Worm (Caenorhabditis elegans) whole organism, young adult: Measurements from ENCODE around the gene E01G4.5.
A peak's percentile ranks its signal among the peaks of the same experiment; 100 is the strongest.

Experiments
- B0261.1 ChIP-seq: sonication (generic microtip); optimal IDR thresholded peaks from 2 replicates; lab custom pipeline; 2016; ENCODE audit warnings: mild to moderate bottlenecking, missing genetic modification characterization, moderate library complexity, missing compliant biosample characterization
- B0336.3 ChIP-seq: fragments of 200-800 bp; sonication (Bioruptor generic); IDR thresholded peaks from 2 replicates; pipeline ENCODE4 v1.3.6; 2022; ENCODE audit warnings: missing genetic modification characterization, missing compliant biosample characterization
- C17E4.6 ChIP-seq: fragments of 200-800 bp; sonication (Bioruptor generic); IDR thresholded peaks from 2 replicates; pipeline ENCODE4 v1.3.6; 2022; ENCODE audit warnings: missing genetic modification reagents, missing genetic modification characterization, missing compliant biosample characterization
- F23B12.7 ChIP-seq: sonication (generic microtip); optimal IDR thresholded peaks from 2 replicates; lab custom pipeline; 2017; ENCODE audit warnings: missing genetic modification characterization, mild to moderate bottlenecking, missing compliant biosample characterization, antibody characterized with exemption, moderate library complexity; ENCODE audit not compliant: insufficient read depth
- F49E8.2 ChIP-seq: sonication (generic microtip); optimal IDR thresholded peaks from 3 replicates; lab custom pipeline; 2017; ENCODE audit warnings: missing genetic modification characterization, mild to moderate bottlenecking, missing compliant biosample characterization, antibody characterized with exemption, moderate library complexity; ENCODE audit not compliant: insufficient read depth
- F57C9.4 ChIP-seq: sonication (generic microtip); optimal IDR thresholded peaks from 2 replicates; lab custom pipeline; 2017; ENCODE audit warnings: mild to moderate bottlenecking, missing genetic modification characterization, missing compliant biosample characterization
- T07F8.4 ChIP-seq: sonication (generic microtip); optimal IDR thresholded peaks from 2 replicates; lab custom pipeline; 2016; ENCODE audit warnings: mild to moderate bottlenecking, missing genetic modification characterization, moderate library complexity, missing compliant biosample characterization
- T26A5.8 ChIP-seq: sonication (generic microtip); optimal IDR thresholded peaks from 2 replicates; lab custom pipeline; 2016; ENCODE audit warnings: missing genetic modification characterization, missing compliant biosample characterization
- Y56A3A.18 ChIP-seq: fragments of 200-800 bp; sonication (Bioruptor generic); IDR thresholded peaks from 2 replicates; pipeline ENCODE4 v1.3.6; 2022; ENCODE audit warnings: missing genetic modification reagents, missing genetic modification characterization, missing compliant biosample characterization
- Y79H2A.3 ChIP-seq: fragments of 200-800 bp; sonication (Bioruptor generic); conservative IDR thresholded peaks from 2 replicates; pipeline ENCODE4 v1.3.6; 2022; ENCODE audit warnings: missing genetic modification reagents, missing genetic modification characterization, missing compliant biosample characterization
- Y95B8A.8 ChIP-seq: fragments of 200-800 bp; sonication (Bioruptor generic); IDR thresholded peaks from 2 replicates; pipeline ENCODE4 v1.3.6; 2022; ENCODE audit warnings: missing genetic modification reagents, missing genetic modification characterization, missing compliant biosample characterization
- ama-1 ChIP-seq, 3 experiments: fragments of 150-350 bp in 1 of 3; sonication (generic microtip) in 2 of 3; optimal IDR thresholded peaks; 2 replicates each; lab custom pipeline; 2014 to 2018; ENCODE audit warnings: missing biosample characterization in 2 of 3, missing genetic modification characterization in 2 of 3, missing genetic modification reagents in 2 of 3
- bed-1 ChIP-seq: fragments of 200-800 bp; sonication (Bioruptor generic); IDR thresholded peaks from 2 replicates; pipeline ENCODE4 v1.3.6; 2022; ENCODE audit warnings: missing genetic modification reagents, missing genetic modification characterization, missing compliant biosample characterization
- ceh-100 ChIP-seq: fragments of 200-800 bp; sonication (Bioruptor generic); IDR thresholded peaks from 2 replicates; pipeline ENCODE4 v1.3.6; 2022; ENCODE audit warnings: missing genetic modification reagents, missing genetic modification characterization, missing compliant biosample characterization
- ceh-27 ChIP-seq: fragments of 200-800 bp; sonication (Bioruptor generic); optimal IDR thresholded peaks from 2 replicates; lab custom pipeline; 2018; ENCODE audit warnings: mild to moderate bottlenecking, missing genetic modification characterization, moderate library complexity, missing compliant biosample characterization
- ceh-91 ChIP-seq: fragments of 200-800 bp; sonication (Bioruptor generic); IDR thresholded peaks from 2 replicates; pipeline ENCODE4 v1.3.6; 2022; ENCODE audit warnings: missing genetic modification reagents, missing genetic modification characterization, missing compliant biosample characterization
- die-1 ChIP-seq: sonication (generic microtip); optimal IDR thresholded peaks from 2 replicates; lab custom pipeline; 2016; ENCODE audit warnings: missing genotype, mild to moderate bottlenecking, missing genetic modification characterization, missing compliant biosample characterization
- dox-1 ChIP-seq: fragments of 200-800 bp; sonication (Bioruptor generic); IDR thresholded peaks from 2 replicates; pipeline ENCODE4 v1.3.6; 2022; ENCODE audit warnings: missing genetic modification reagents, missing genetic modification characterization, missing compliant biosample characterization
- dpl-1 ChIP-seq: fragments of 150-350 bp; optimal IDR thresholded peaks from 2 replicates; lab custom pipeline; 2014; ENCODE audit warnings: missing biosample characterization, missing genetic modification reagents, missing genetic modification characterization
- efl-1 ChIP-seq: fragments of 150-350 bp; optimal IDR thresholded peaks from 2 replicates; lab custom pipeline; 2014; ENCODE audit warnings: missing biosample characterization, missing genetic modification reagents, missing genetic modification characterization
- egrh-3 ChIP-seq: fragments of 200-800 bp; sonication (Bioruptor generic); IDR thresholded peaks from 2 replicates; pipeline ENCODE4 v1.3.6; 2022; ENCODE audit warnings: missing genetic modification reagents, missing genetic modification characterization, missing compliant biosample characterization
- ekl-4 ChIP-seq: fragments of 200-800 bp; sonication (Bioruptor generic); IDR thresholded peaks from 2 replicates; pipeline ENCODE4 v1.3.6; 2022; ENCODE audit warnings: missing genetic modification reagents, missing genetic modification characterization, missing compliant biosample characterization
- fkh-3 ChIP-seq: sonication (generic microtip); optimal IDR thresholded peaks from 2 replicates; lab custom pipeline; 2016; ENCODE audit warnings: mild to moderate bottlenecking, missing genetic modification characterization, missing compliant biosample characterization
- gei-17 ChIP-seq: fragments of 200-800 bp; sonication (Bioruptor generic); optimal IDR thresholded peaks from 2 replicates; lab custom pipeline; 2018; ENCODE audit warnings: mild to moderate bottlenecking, missing genetic modification characterization, missing compliant biosample characterization
- him-1 ChIP-seq: sonication (generic microtip); optimal IDR thresholded peaks from 2 replicates; lab custom pipeline; 2016; ENCODE audit warnings: missing genotype, missing genetic modification reagents, missing genetic modification characterization, missing compliant biosample characterization
- hmg-1.2 ChIP-seq: fragments of 200-800 bp; sonication (Bioruptor generic); IDR thresholded peaks from 2 replicates; pipeline ENCODE4 v1.3.6; 2022; ENCODE audit warnings: missing genetic modification reagents, missing genetic modification characterization, missing compliant biosample characterization
- hrde-1 ChIP-seq: sonication (generic microtip); optimal IDR thresholded peaks from 2 replicates; lab custom pipeline; 2016; ENCODE audit warnings: missing genetic modification characterization, mild to moderate bottlenecking, missing compliant biosample characterization, moderate library complexity, missing genotype, missing genetic modification reagents, borderline replicate concordance
- let-526 ChIP-seq: fragments of 200-800 bp; sonication (Bioruptor generic); IDR thresholded peaks from 2 replicates; pipeline ENCODE4 v1.3.6; 2022; ENCODE audit warnings: missing genetic modification reagents, missing genetic modification characterization, missing compliant biosample characterization
- lin-26 ChIP-seq: fragments of 200-800 bp; sonication (Bioruptor generic); IDR thresholded peaks from 2 replicates; pipeline ENCODE4 v1.3.6; 2022; ENCODE audit warnings: missing genetic modification reagents, missing genetic modification characterization, missing compliant biosample characterization
- lin-54 ChIP-seq: fragments of 200-800 bp; sonication (Bioruptor generic); optimal IDR thresholded peaks from 2 replicates; lab custom pipeline; 2018; ENCODE audit warnings: mild to moderate bottlenecking, missing genetic modification characterization, missing compliant biosample characterization
- lir-1 ChIP-seq: fragments of 200-800 bp; sonication (Bioruptor generic); conservative IDR thresholded peaks from 2 replicates; pipeline ENCODE4 v1.3.6; 2022; ENCODE audit warnings: missing genetic modification reagents, missing genetic modification characterization, missing compliant biosample characterization
- mcd-1 ChIP-seq: fragments of 200-800 bp; sonication (Bioruptor generic); IDR thresholded peaks from 2 replicates; pipeline ENCODE4 v1.3.6; 2022; ENCODE audit warnings: missing genetic modification reagents, missing genetic modification characterization, missing compliant biosample characterization
- mel-28 ChIP-seq: sonication (generic microtip); optimal IDR thresholded peaks from 2 replicates; lab custom pipeline; 2016; ENCODE audit warnings: borderline replicate concordance, mild to moderate bottlenecking, missing genetic modification characterization, missing compliant biosample characterization
- mes-4 ChIP-seq: sonication (generic microtip); optimal IDR thresholded peaks from 2 replicates; lab custom pipeline; 2016; ENCODE audit warnings: missing genotype, missing genetic modification characterization, missing compliant biosample characterization
- nhr-179 ChIP-seq: sonication (generic microtip); optimal IDR thresholded peaks from 2 replicates; lab custom pipeline; 2016; ENCODE audit warnings: mild to moderate bottlenecking, missing genetic modification characterization, missing compliant biosample characterization
- nhr-80 ChIP-seq: sonication (generic microtip); optimal IDR thresholded peaks from 2 replicates; lab custom pipeline; 2016; ENCODE audit warnings: missing genetic modification characterization, missing compliant biosample characterization
- rcor-1 ChIP-seq: fragments of 200-800 bp; sonication (Bioruptor generic); IDR thresholded peaks from 2 replicates; pipeline ENCODE4 v1.3.6; 2022; ENCODE audit warnings: missing genetic modification reagents, missing genetic modification characterization, missing compliant biosample characterization
- rec-8 ChIP-seq, 2 experiments: sonication (generic microtip); optimal IDR thresholded peaks; 2 replicates each; lab custom pipeline; 2016; ENCODE audit warnings: mild to moderate bottlenecking in 2 of 2, missing genetic modification characterization in 2 of 2, missing genetic modification reagents in 2 of 2, missing genotype in 2 of 2, missing biosample characterization in 1 of 2, missing compliant biosample characterization in 1 of 2, moderate library complexity in 1 of 2
- sea-2 ChIP-seq: fragments of 200-800 bp; sonication (Bioruptor generic); IDR thresholded peaks from 2 replicates; pipeline ENCODE4 v1.3.6; 2022; ENCODE audit warnings: missing genetic modification characterization, missing compliant biosample characterization
- snpc-1.1 ChIP-seq: sonication (generic microtip); optimal IDR thresholded peaks from 2 replicates; lab custom pipeline; 2017; ENCODE audit warnings: missing genetic modification characterization, mild to moderate bottlenecking, missing compliant biosample characterization, antibody characterized with exemption, moderate library complexity, missing genotype, missing genetic modification reagents; ENCODE audit not compliant: insufficient read depth
- snpc-1.3 ChIP-seq: sonication (generic microtip); optimal IDR thresholded peaks from 2 replicates; lab custom pipeline; 2017; ENCODE audit warnings: missing genetic modification characterization, mild to moderate bottlenecking, missing compliant biosample characterization, antibody characterized with exemption, moderate library complexity, missing genotype, missing genetic modification reagents; ENCODE audit not compliant: insufficient read depth
- tbp1 ChIP-seq: fragments of 200-800 bp; sonication (Bioruptor generic); optimal IDR thresholded peaks from 2 replicates; lab custom pipeline; 2018; ENCODE audit warnings: mild to moderate bottlenecking, missing genetic modification characterization, missing compliant biosample characterization
- tbx-9 ChIP-seq: sonication (generic microtip); optimal IDR thresholded peaks from 2 replicates; lab custom pipeline; 2016; ENCODE audit warnings: borderline replicate concordance, missing genetic modification characterization, inconsistent platforms, missing compliant biosample characterization
- unc-130 ChIP-seq: sonication (generic microtip); optimal IDR thresholded peaks from 2 replicates; lab custom pipeline; 2016; ENCODE audit warnings: missing genetic modification reagents, missing genetic modification characterization, missing compliant biosample characterization
- unc-62 ChIP-seq: fragments of 150-350 bp; optimal IDR thresholded peaks from 2 replicates; lab custom pipeline; 2014; ENCODE audit warnings: missing biosample characterization, missing genetic modification reagents, missing genetic modification characterization
- ztf-22 ChIP-seq: fragments of 200-800 bp; sonication (Bioruptor generic); optimal IDR thresholded peaks from 2 replicates; lab custom pipeline; 2018; ENCODE audit warnings: mild to moderate bottlenecking, missing genetic modification characterization, moderate library complexity, missing compliant biosample characterization
- ztf-6 ChIP-seq: fragments of 200-800 bp; sonication (Bioruptor generic); IDR thresholded peaks from 2 replicates; pipeline ENCODE4 v1.3.6; 2022; ENCODE audit warnings: missing genetic modification reagents, missing genetic modification characterization, missing compliant biosample characterization

Gene E01G4.5

DNA sequence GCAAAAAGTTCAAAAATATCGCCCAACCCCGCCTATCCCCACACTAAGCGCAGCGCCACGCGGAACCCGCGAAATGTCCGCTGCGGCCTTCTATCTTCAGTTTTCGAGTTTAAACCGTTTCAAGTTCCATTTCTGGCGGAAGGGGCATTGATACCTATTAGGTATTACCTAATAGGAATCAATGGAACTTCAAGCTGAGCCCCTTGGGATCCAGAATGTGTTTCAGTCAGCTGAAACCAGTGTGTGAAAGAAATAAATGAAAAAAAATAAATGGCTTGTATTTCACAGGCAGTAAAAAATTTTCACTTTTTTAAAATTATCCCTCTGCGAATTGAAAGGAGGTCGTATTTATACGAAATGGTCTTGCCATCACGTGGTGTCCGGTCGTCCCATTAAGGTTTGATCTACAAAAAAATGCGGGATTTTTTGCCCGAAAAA is 49.0 kb downstream of the E01G4.5 start (continued):
- TF ChIP-seq F49E8.2 (tag; lab: Kevin White, UChicago) = peak; percentile 93
- TF ChIP-seq ztf-22 (GFP tag; lab: Kevin White, UChicago) = no peak
- peak; percentile 43 for TF ChIP-seq T26A5.8 (tag; lab: Kevin White, UChicago)
- no peak for TF ChIP-seq C17E4.6 (GFP tag; lab: Robert Waterston, UW)
- peak; percentile 77 for TF ChIP-seq B0336.3 (GFP tag; lab: Robert Waterston, UW)
- peak; percentile 78 for TF ChIP-seq tbp1 (GFP tag; lab: Kevin White, UChicago)
- no peak for TF ChIP-seq F57C9.4 (tag; lab: Kevin White, UChicago)
- peak; percentile 78 for TF ChIP-seq unc-130 (GFP tag; lab: Kevin White, UChicago)
- no peak for TF ChIP-seq nhr-80 (tag; lab: Kevin White, UChicago)
- TF ChIP-seq mcd-1 (GFP tag; lab: Robert Waterston, UW) = peak; percentile 62
- no peak for TF ChIP-seq nhr-179 (tag; lab: Kevin White, UChicago)
- peak; percentile 43 for TF ChIP-seq F23B12.7
- TF ChIP-seq snpc-1.3 (tag; lab: Kevin White, UChicago) = peak; percentile 97
- TF ChIP-seq lir-1 (GFP tag; lab: Robert Waterston, UW) = peak; percentile 51; the same call in 1 of the 2 replicates
- TF ChIP-seq unc-62 (GFP tag; lab: Kevin White, UChicago) = no peak
- no peak for TF ChIP-seq tbx-9 (tag; lab: Kevin White, UChicago)
- TF ChIP-seq Y95B8A.8 = peak; percentile 86
- peak; percentile 88 for TF ChIP-seq him-1
- TF ChIP-seq fkh-3 = no peak
- TF ChIP-seq mes-4 (tag; lab: Kevin White, UChicago) = peak; percentile 54
- TF ChIP-seq ceh-27 = peak; percentile 7
- TF ChIP-seq bed-1 = no peak
- TF ChIP-seq hrde-1 (tag; lab: Kevin White, UChicago) = peak; percentile 95
- TF ChIP-seq T07F8.4 (tag; lab: Kevin White, UChicago) = no peak
- TF ChIP-seq egrh-3 = no peak; the same call in 1 of the 2 replicates
- TF ChIP-seq ztf-6 (GFP tag; lab: Robert Waterston, UW) = no peak
- no peak for TF ChIP-seq mel-28 (tag; lab: Kevin White, UChicago)
- TF ChIP-seq lin-26 (GFP tag; lab: Robert Waterston, UW) = peak; percentile 94
- no peak for TF ChIP-seq sea-2 (GFP tag; lab: Robert Waterston, UW)
- TF ChIP-seq dox-1 = peak; percentile 87

ce11 chrII:13521977-13522404 is 49.8 kb downstream of the E01G4.5 start:
- no peak for TF ChIP-seq ceh-91 (GFP tag; lab: Robert Waterston, UW)
- TF ChIP-seq B0336.3 (GFP tag; lab: Robert Waterston, UW) = peak; percentile 52; the same call in 1 of the 2 replicates
- TF ChIP-seq Y56A3A.18 (GFP tag; lab: Robert Waterston, UW) = no peak
- peak; percentile 18 for TF ChIP-seq die-1 (tag; lab: Kevin White, UChicago)
- TF ChIP-seq efl-1 (GFP tag; lab: Kevin White, UChicago) = peak; percentile 30
- peak in 1 of 2 experiments; percentile 51 for TF ChIP-seq rec-8 (tag; optimal IDR thresholded peaks at IDR 0.05; lab: Kevin White, UChicago)
- TF ChIP-seq rcor-1 = peak; percentile 78
- TF ChIP-seq hmg-1.2 = peak; percentile 93
- no peak for TF ChIP-seq ztf-22 (GFP tag; lab: Kevin White, UChicago)
- TF ChIP-seq gei-17 (GFP tag; lab: Kevin White, UChicago) = no peak
- 0 out of 2 replicates have a peak, but pooled peaks have one; percentile 42 for TF ChIP-seq let-526 (GFP tag; lab: Robert Waterston, UW)
- TF ChIP-seq B0261.1 (tag; lab: Kevin White, UChicago) = no peak
- TF ChIP-seq ceh-100 = peak; percentile 54
- TF ChIP-seq lin-54 (GFP tag; lab: Kevin White, UChicago) = peak; percentile 56
- TF ChIP-seq ekl-4 (GFP tag; lab: Robert Waterston, UW) = peak; percentile 87
- peak; percentile 99 for TF ChIP-seq him-1
- no peak for TF ChIP-seq ztf-6 (GFP tag; lab: Robert Waterston, UW)
- no peak for TF ChIP-seq dpl-1
- TF ChIP-seq Y79H2A.3 = peak; percentile 76
- peak; percentile 54 for TF ChIP-seq ama-1 (optimal IDR thresholded peaks at IDR 0.05; lab: Kevin White, UChicago)
- TF ChIP-seq ama-1 (GFP tag; optimal IDR thresholded peaks at IDR 0.05; lab: Kevin White, UChicago) = peak in 1 of 2 experiments; percentile 27
- peak; percentile 98 for TF ChIP-seq snpc-1.1
